Fruit fly (Drosophila melanogaster) whole organism, embryonic: ENCODE results near the gene CG31139.
A peak's percentile ranks its signal among the peaks of the same experiment; 100 is the strongest.

Experiments used
- Atf3 ChIP-seq: fragments of 200-800 bp; sonication (Bioruptor generic); optimal IDR thresholded peaks from 3 replicates; lab custom pipeline; 2016; ENCODE audit warnings: missing biosample characterization, missing genetic modification characterization
- B-H1 ChIP-seq: fragments of 200-800 bp; sonication (Bioruptor generic); IDR thresholded peaks from 3 replicates; pipeline ENCODE4 v1.3.6; 2022; ENCODE audit warnings: missing biosample characterization, missing genetic modification characterization
- BEAF-32 ChIP-seq: fragments of 200-800 bp; sonication (Bioruptor generic); optimal IDR thresholded peaks from 3 replicates; lab custom pipeline; 2017; ENCODE audit warnings: missing biosample characterization, missing genetic modification characterization, mild to moderate bottlenecking, moderate library complexity, missing genetic modification reagents
- Blimp-1 ChIP-seq: fragments of 200-800 bp; sonication (Bioruptor generic); optimal IDR thresholded peaks from 3 replicates; lab custom pipeline; 2018; ENCODE audit warnings: missing biosample characterization, missing genetic modification characterization, mild to moderate bottlenecking, moderate library complexity, missing genetic modification reagents
- C15 ChIP-seq: fragments of 200-800 bp; sonication (Bioruptor generic); IDR thresholded peaks from 3 replicates; pipeline ENCODE4 v1.3.6; 2022; ENCODE audit warnings: missing biosample characterization, missing genetic modification characterization
- CG11093 ChIP-seq: fragments of 200-800 bp; sonication (Bioruptor generic); IDR thresholded peaks from 3 replicates; pipeline ENCODE4 v1.3.6; 2022; ENCODE audit warnings: missing biosample characterization, missing genetic modification characterization
- CG12744 ChIP-seq: fragments of 200-800 bp; sonication (Bioruptor generic); optimal IDR thresholded peaks from 2 replicates; lab custom pipeline; 2016; ENCODE audit warnings: missing biosample characterization, missing genetic modification characterization
- CG13296 ChIP-seq: fragments of 200-800 bp; sonication (Bioruptor generic); optimal IDR thresholded peaks from 3 replicates; lab custom pipeline; 2018; ENCODE audit warnings: missing biosample characterization, mild to moderate bottlenecking, missing genetic modification characterization
- CG17829 ChIP-seq: fragments of 200-800 bp; optimal IDR thresholded peaks from 2 replicates; lab custom pipeline; 2019; ENCODE audit warnings: missing biosample characterization, mild to moderate bottlenecking, missing genetic modification characterization, moderate library complexity
- CG2202 ChIP-seq: fragments of 200-800 bp; sonication (Bioruptor generic); optimal IDR thresholded peaks from 2 replicates; lab custom pipeline; 2018; ENCODE audit warnings: missing biosample characterization, mild to moderate bottlenecking, missing genetic modification characterization
- CG2712 ChIP-seq: fragments of 200-800 bp; optimal IDR thresholded peaks from 3 replicates; lab custom pipeline; 2019; ENCODE audit warnings: missing biosample characterization, mild to moderate bottlenecking, missing genetic modification characterization, moderate library complexity
- CG2889 ChIP-seq: fragments of 200-800 bp; sonication (Bioruptor generic); IDR thresholded peaks from 3 replicates; pipeline ENCODE4 v1.3.6; 2022; ENCODE audit warnings: missing biosample characterization, missing genetic modification characterization
- CG30431 ChIP-seq: fragments of 200-800 bp; sonication (Bioruptor generic); optimal IDR thresholded peaks from 2 replicates; lab custom pipeline; 2017; ENCODE audit warnings: missing biosample characterization, missing genetic modification characterization
- CG3163 ChIP-seq: fragments of 200-800 bp; sonication (Bioruptor generic); optimal IDR thresholded peaks from 3 replicates; lab custom pipeline; 2016; ENCODE audit warnings: missing biosample characterization, missing genetic modification characterization
- CG34422 ChIP-seq: fragments of 200-800 bp; sonication (Bioruptor generic); IDR thresholded peaks from 3 replicates; pipeline ENCODE4 v1.3.6; 2022; ENCODE audit warnings: missing biosample characterization, missing genetic modification characterization
- CG3995 ChIP-seq: fragments of 200-800 bp; sonication (Bioruptor generic); optimal IDR thresholded peaks from 3 replicates; lab custom pipeline; 2016; ENCODE audit warnings: missing biosample characterization, missing genetic modification characterization
- CG4424 ChIP-seq: fragments of 200-800 bp; sonication (Bioruptor generic); optimal IDR thresholded peaks from 3 replicates; lab custom pipeline; 2016; ENCODE audit warnings: missing biosample characterization, missing genetic modification characterization
- CG6654 ChIP-seq: fragments of 200-800 bp; sonication (Bioruptor generic); optimal IDR thresholded peaks from 2 replicates; lab custom pipeline; 2017; ENCODE audit warnings: missing biosample characterization, mild to moderate bottlenecking, missing genetic modification characterization
- CG7556 ChIP-seq: fragments of 200-800 bp; sonication (Bioruptor generic); optimal IDR thresholded peaks from 2 replicates; lab custom pipeline; 2017; ENCODE audit warnings: missing biosample characterization, mild to moderate bottlenecking, missing genetic modification characterization
- CG8290 ChIP-seq, 3 experiments: fragments of 200-800 bp; sonication (Bioruptor generic); optimal IDR thresholded peaks; 2 replicates each; lab custom pipeline; 2016 to 2019; ENCODE audit warnings: missing biosample characterization in 3 of 3, missing genetic modification characterization in 3 of 3, mild to moderate bottlenecking in 2 of 3, moderate library complexity in 1 of 3
- CG9797 ChIP-seq: fragments of 200-800 bp; sonication (Bioruptor generic); optimal IDR thresholded peaks from 3 replicates; lab custom pipeline; 2018; ENCODE audit warnings: missing biosample characterization, mild to moderate bottlenecking, missing genetic modification characterization
- CkIIα-i1 ChIP-seq: fragments of 200-800 bp; sonication (Bioruptor generic); IDR thresholded peaks from 2 replicates; pipeline ENCODE4 v1.3.6; 2022; ENCODE audit warnings: missing biosample characterization, missing genetic modification characterization
- D ChIP-seq, 2 experiments: fragments of 200-800 bp in 1 of 2; fragments of >200 bp in 1 of 2; sonication (Bioruptor generic) in 1 of 2; optimal IDR thresholded peaks; 2 replicates in 1 of 2; 3 replicates in 1 of 2; lab custom pipeline; 2017; ENCODE audit warnings: mild to moderate bottlenecking in 1 of 2, missing biosample characterization in 1 of 2, missing genetic modification characterization in 1 of 2, missing genetic modification reagents in 1 of 2
- Dbx ChIP-seq: fragments of 200-800 bp; sonication (Bioruptor generic); IDR thresholded peaks from 3 replicates; pipeline ENCODE4 v1.3.6; 2022; ENCODE audit warnings: missing biosample characterization, missing genetic modification characterization
- E2f2 ChIP-seq: fragments of 200-800 bp; sonication (Bioruptor generic); IDR thresholded peaks from 2 replicates; pipeline ENCODE4 v1.3.6; 2022; ENCODE audit warnings: missing biosample characterization, missing genetic modification characterization
- Ets97D ChIP-seq: fragments of 200-800 bp; sonication (Bioruptor generic); optimal IDR thresholded peaks from 3 replicates; lab custom pipeline; 2016; ENCODE audit warnings: missing biosample characterization, missing genetic modification characterization
- HHEX ChIP-seq: fragments of 200-800 bp; sonication (Bioruptor generic); optimal IDR thresholded peaks from 3 replicates; lab custom pipeline; 2017; ENCODE audit warnings: missing biosample characterization, mild to moderate bottlenecking, missing genetic modification characterization, missing genetic modification reagents
- Nf-YA ChIP-seq: fragments of 200-800 bp; sonication (Bioruptor generic); IDR thresholded peaks from 2 replicates; pipeline ENCODE4 v1.3.6; 2022; ENCODE audit warnings: missing biosample characterization, missing genetic modification characterization
- Six4 ChIP-seq: fragments of 200-800 bp; sonication (Bioruptor generic); optimal IDR thresholded peaks from 2 replicates; lab custom pipeline; 2016; ENCODE audit warnings: missing biosample characterization, missing genetic modification characterization
- Xrp1 ChIP-seq: fragments of 200-800 bp; sonication (Bioruptor generic); IDR thresholded peaks from 2 replicates; pipeline ENCODE4 v1.3.6; 2022; ENCODE audit warnings: missing biosample characterization, missing genetic modification characterization
- br ChIP-seq: fragments of >200 bp; optimal IDR thresholded peaks from 2 replicates; lab custom pipeline; 2017
- chm ChIP-seq: fragments of 200-800 bp; sonication (Bioruptor generic); IDR thresholded peaks from 2 replicates; pipeline ENCODE4 v1.3.6; 2022; ENCODE audit warnings: missing biosample characterization, missing genetic modification characterization
- chn ChIP-seq: fragments of 200-800 bp; sonication (Bioruptor generic); optimal IDR thresholded peaks from 2 replicates; lab custom pipeline; 2016; ENCODE audit warnings: missing biosample characterization, missing genetic modification characterization
- ci ChIP-seq: fragments of 200-800 bp; sonication (Bioruptor generic); IDR thresholded peaks from 3 replicates; pipeline ENCODE4 v1.3.6; 2022; ENCODE audit warnings: missing biosample characterization, missing genetic modification characterization
- corto ChIP-seq: fragments of 200-800 bp; sonication (Bioruptor generic); optimal IDR thresholded peaks from 2 replicates; lab custom pipeline; 2016; ENCODE audit warnings: missing biosample characterization, mild to moderate bottlenecking, missing genetic modification characterization, moderate library complexity
- danr ChIP-seq: fragments of 200-800 bp; sonication (Bioruptor generic); IDR thresholded peaks from 2 replicates; pipeline ENCODE4 v1.3.6; 2022; ENCODE audit warnings: missing biosample characterization, missing genetic modification characterization
- dimm ChIP-seq: fragments of 200-800 bp; sonication (Bioruptor generic); IDR thresholded peaks from 2 replicates; pipeline ENCODE4 v1.3.6; 2022; ENCODE audit warnings: missing biosample characterization, missing genetic modification characterization
- dysf ChIP-seq: fragments of 200-800 bp; sonication (Bioruptor generic); IDR thresholded peaks from 3 replicates; pipeline ENCODE4 v1.3.6; 2022; ENCODE audit warnings: missing biosample characterization, missing genetic modification characterization
- gsb ChIP-seq: fragments of 200-800 bp; sonication (Bioruptor generic); IDR thresholded peaks from 2 replicates; pipeline ENCODE4 v1.3.6; 2022; ENCODE audit warnings: missing biosample characterization, missing genetic modification characterization
- gt ChIP-seq: fragments of 200-800 bp; sonication (Bioruptor generic); IDR thresholded peaks from 2 replicates; pipeline ENCODE4 v1.3.6; 2022; ENCODE audit warnings: missing biosample characterization, missing genetic modification characterization
- kah ChIP-seq: fragments of 200-800 bp; sonication (Bioruptor generic); optimal IDR thresholded peaks from 2 replicates; lab custom pipeline; 2018; ENCODE audit warnings: missing biosample characterization, mild to moderate bottlenecking, missing genetic modification characterization
- lmd ChIP-seq: fragments of 200-800 bp; sonication (Bioruptor generic); IDR thresholded peaks from 2 replicates; pipeline ENCODE4 v1.3.6; 2022; ENCODE audit warnings: missing biosample characterization, missing genetic modification characterization
- nerfin-2 ChIP-seq: fragments of 200-800 bp; sonication (Bioruptor generic); IDR thresholded peaks from 2 replicates; pipeline ENCODE4 v1.3.6; 2022; ENCODE audit warnings: missing biosample characterization, missing genetic modification characterization; ENCODE audit not compliant: partially characterized antibody
- odd ChIP-seq: fragments of 200-800 bp; sonication (Bioruptor generic); optimal IDR thresholded peaks from 2 replicates; lab custom pipeline; 2017; ENCODE audit warnings: missing biosample characterization, mild to moderate bottlenecking, missing genetic modification characterization
- sob ChIP-seq: fragments of 200-800 bp; sonication (Bioruptor generic); IDR thresholded peaks from 2 replicates; pipeline ENCODE4 v1.3.6; 2022; ENCODE audit warnings: missing biosample characterization, missing genetic modification characterization
- sqz ChIP-seq: fragments of 200-800 bp; sonication (Bioruptor generic); optimal IDR thresholded peaks from 3 replicates; lab custom pipeline; 2018; ENCODE audit warnings: missing biosample characterization, mild to moderate bottlenecking, missing genetic modification characterization
- yki ChIP-seq: fragments of >200 bp; optimal IDR thresholded peaks from 3 replicates; lab custom pipeline; 2018

Gene CG31139

dm6 chr3R:22750534-22750947, 1.7 kb upstream of the CG31139 start, which contains the start of the genes rumi, CG7029 and Usp12-46 (continued):
- TF ChIP-seq Ets97D, result peak; percentile 89
- TF ChIP-seq Xrp1 (GFP tag; lab: Robert Waterston, UW), result peak; percentile 88
- peak; percentile 88 for TF ChIP-seq CG4424 (GFP tag; lab: Kevin White, UChicago)
- TF ChIP-seq Blimp-1, result peak; percentile 78
- peak; percentile 44 for TF ChIP-seq CG6654 (GFP tag; lab: Kevin White, UChicago)
- no peak for TF ChIP-seq corto (GFP tag; lab: Kevin White, UChicago)

dm6 chr3R:22750039-22750438, 1.2 kb upstream of the CG31139 start:
- TF ChIP-seq dysf (GFP tag; lab: Robert Waterston, UW) (no peak), gsb (no peak), CG8290 (GFP tag; optimal IDR thresholded peaks at IDR 0.05; lab: Kevin White, UChicago) (no peak), CG8290 (tag; optimal IDR thresholded peaks at IDR 0.05; lab: Kevin White, UChicago) (no peak), CG3163 (GFP tag; lab: Kevin White, UChicago) (no peak), nerfin-2 (GFP tag; lab: Robert Waterston, UW) (no peak), kah (GFP tag; lab: Kevin White, UChicago) (peak; percentile 98), sob (no peak), danr (GFP tag; lab: Robert Waterston, UW) (no peak), CG2202 (tag; lab: Kevin White, UChicago) (no peak), HHEX (GFP tag; lab: Kevin White, UChicago) (no peak), chm (GFP tag; lab: Robert Waterston, UW) (0 out of 2 replicates have a peak, but pooled peaks have one; percentile 10), chn (GFP tag; lab: Kevin White, UChicago) (no peak)
- TF ChIP-seq, all 482 proteins: peak for 2

- TF ChIP-seq CG17829 (tag; lab: Kevin White, UChicago) (peak; percentile 6), Nf-YA (GFP tag; lab: Robert Waterston, UW) (no peak), odd (no peak), CG30431 (GFP tag; lab: Kevin White, UChicago) (no peak), CG7556 (GFP tag; lab: Kevin White, UChicago) (no peak), yki (lab: Kevin White, UChicago) (no peak), D (optimal IDR thresholded peaks at IDR 0.05; lab: Kevin White, UChicago) (no peak), D (GFP tag; optimal IDR thresholded peaks at IDR 0.05; lab: Kevin White, UChicago) (no peak), Ets97D (peak; percentile 31), CG11093 (GFP tag; lab: Robert Waterston, UW) (no peak), HHEX (GFP tag; lab: Kevin White, UChicago) (no peak), sqz (no peak), BEAF-32 (peak; percentile 39), br (no peak), CG12744 (no peak), E2f2 (peak; percentile 97), Atf3 (GFP tag; lab: Kevin White, UChicago) (no peak), CG9797 (GFP tag; lab: Kevin White, UChicago) (peak; percentile 52), CG34422 (GFP tag; lab: Robert Waterston, UW) (peak; percentile 28; the same call in 1 of the 3 replicates), lmd (GFP tag; lab: Robert Waterston, UW) (no peak), C15 (GFP tag; lab: Robert Waterston, UW) (no peak), Six4 (GFP tag; lab: Kevin White, UChicago) (no peak), CG13296 (GFP tag; lab: Kevin White, UChicago) (no peak), Dbx (no peak), dimm (no peak), gt (no peak), B-H1 (GFP tag; lab: Robert Waterston, UW) (no peak), CG2889 (no peak), CG6654 (GFP tag; lab: Kevin White, UChicago) (no peak), CG3995 (GFP tag; lab: Kevin White, UChicago) (peak; percentile 77), ci (GFP tag; lab: Robert Waterston, UW) (peak; percentile 42; the same call in 1 of the 3 replicates), CkIIα-i1 (no peak), CG2712 (tag; lab: Kevin White, UChicago) (no peak)
These were observed 1.3 kb downstream of the CG31139 start, which contains the start of gene CG17141 for dm6 chr3R:22747423-22748090. Gene CG17141, minus strand, starts transcription at chr3R:22747599.
